Fruit fly (Drosophila melanogaster): Measurements from ENCODE around the gene CG3552.

The CG3552 gene

DNA sequence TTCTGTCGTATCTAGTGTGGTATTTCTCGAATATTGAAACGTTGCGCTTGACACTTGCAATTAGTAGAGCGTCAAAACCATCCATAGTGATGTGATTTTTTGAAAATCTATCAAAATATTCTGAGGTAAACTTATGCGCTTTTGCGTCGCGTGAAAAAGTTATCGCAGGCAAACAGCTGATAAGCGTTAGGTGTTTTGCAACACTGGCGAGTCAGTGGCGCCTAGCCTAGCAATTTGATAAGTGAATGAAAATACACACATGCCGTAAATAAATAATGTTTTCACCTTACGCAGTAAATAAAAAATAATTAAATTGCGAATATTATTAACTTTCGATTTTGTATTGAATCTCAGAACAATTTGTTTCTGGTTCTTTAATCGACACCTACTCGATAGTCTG is 20.8 kb upstream of the CG3552 start, which contains the start of gene CG42526 (continued):
- TF ChIP-seq CG10431 (GFP tag; optimal IDR thresholded peaks at IDR 0.05): no peak
- no peak for TF ChIP-seq lola (GFP tag; optimal IDR thresholded peaks at IDR 0.05)
- no peak for TF ChIP-seq Drgx (GFP tag; IDR thresholded peaks at IDR 0.05)
- peak; percentile 36 for TF ChIP-seq Chrac-16 (GFP tag; optimal IDR thresholded peaks at IDR 0.05)
- no peak for TF ChIP-seq zf30C (GFP tag; optimal IDR thresholded peaks at IDR 0.05)
- TF ChIP-seq CG16779 (GFP tag; IDR thresholded peaks at IDR 0.05): no peak
- TF ChIP-seq Antp (GFP tag; optimal IDR thresholded peaks at IDR 0.05): peak; percentile 50
- TF ChIP-seq CG31388 (GFP tag; optimal IDR thresholded peaks at IDR 0.05): no peak
- no peak for TF ChIP-seq tup (GFP tag; optimal IDR thresholded peaks at IDR 0.05)
- TF ChIP-seq CG4360 (GFP tag; IDR thresholded peaks at IDR 0.05): no peak
- no peak for TF ChIP-seq da (GFP tag; optimal IDR thresholded peaks at IDR 0.05)
- no peak for TF ChIP-seq Atf3 (GFP tag; optimal IDR thresholded peaks at IDR 0.05)
- no peak for TF ChIP-seq mirr (GFP tag; optimal IDR thresholded peaks at IDR 0.05)
- no peak for TF ChIP-seq Lhr (GFP tag; optimal IDR thresholded peaks at IDR 0.05)
- peak; percentile 43 for TF ChIP-seq Myb (GFP tag; optimal IDR thresholded peaks at IDR 0.05)
- TF ChIP-seq BtbVII (GFP tag; optimal IDR thresholded peaks at IDR 0.05): no peak
- peak; percentile 48 for TF ChIP-seq CG15269 (tag; optimal IDR thresholded peaks at IDR 0.05)
- no peak for TF ChIP-seq Dfd (GFP tag; optimal IDR thresholded peaks at IDR 0.05)
- peak; percentile 3 for TF ChIP-seq CG13424 (tag; optimal IDR thresholded peaks at IDR 0.05)
- peak; percentile 29 for TF ChIP-seq CG8290 (GFP tag; optimal IDR thresholded peaks at IDR 0.05)
- TF ChIP-seq CG8290 (tag; optimal IDR thresholded peaks at IDR 0.05): peak in 1 of 2 experiments; percentile 78
- TF ChIP-seq scrt (GFP tag; optimal IDR thresholded peaks at IDR 0.05): no peak
- peak; percentile 63 for TF ChIP-seq Hsf (GFP tag; optimal IDR thresholded peaks at IDR 0.05)
- no peak for TF ChIP-seq C15 (GFP tag; IDR thresholded peaks at IDR 0.05)
- no peak for TF ChIP-seq CG17912 (GFP tag; optimal IDR thresholded peaks at IDR 0.05)
- TF ChIP-seq HLH3B (GFP tag; IDR thresholded peaks at IDR 0.05): no peak
- peak; percentile 64 for TF ChIP-seq CG9437 (GFP tag; optimal IDR thresholded peaks at IDR 0.05)
- peak; percentile 39 for TF ChIP-seq CG10209 (GFP tag; optimal IDR thresholded peaks at IDR 0.05)
- TF ChIP-seq CG12744 (GFP tag; optimal IDR thresholded peaks at IDR 0.05): peak; percentile 36
- peak; percentile 66 for TF ChIP-seq H2.0 (GFP tag; IDR thresholded peaks at IDR 0.05)
- no peak for TF ChIP-seq dmrt11E (tag; optimal IDR thresholded peaks at IDR 0.05)
- no peak for TF ChIP-seq jigr1 (GFP tag; IDR thresholded peaks at IDR 0.05)
- peak; percentile 30 for TF ChIP-seq CG7786 (GFP tag; optimal IDR thresholded peaks at IDR 0.05)
- TF ChIP-seq ems (GFP tag; optimal IDR thresholded peaks at IDR 0.05): peak; percentile 26
- no peak for TF ChIP-seq h (optimal IDR thresholded peaks at IDR 0.05)
- TF ChIP-seq knrl (GFP tag; IDR thresholded peaks at IDR 0.05; ENCODE audit: partially characterized antibody): peak; percentile 7; the same call in 1 of the 3 replicates
- TF ChIP-seq CG30020 (tag; optimal IDR thresholded peaks at IDR 0.05): no peak
- peak; percentile 7 for TF ChIP-seq tin (GFP tag; optimal IDR thresholded peaks at IDR 0.05)
- TF ChIP-seq CG14965 (GFP tag; optimal IDR thresholded peaks at IDR 0.05; ENCODE audit: borderline replicate concordance): no peak
- TF ChIP-seq bbx (GFP tag; IDR thresholded peaks at IDR 0.05; ENCODE audit: partially characterized antibody): peak; percentile 53; the same call in 1 of the 2 replicates
- TF ChIP-seq PHDP (tag; optimal IDR thresholded peaks at IDR 0.05): peak; percentile 36
- no peak for TF ChIP-seq CG8359 (GFP tag; optimal IDR thresholded peaks at IDR 0.05; ENCODE audit: borderline replicate concordance)
- TF ChIP-seq CG18476 (GFP tag; optimal IDR thresholded peaks at IDR 0.05): no peak
- TF ChIP-seq CG6175 (GFP tag; IDR thresholded peaks at IDR 0.05): no peak
- peak; percentile 6 to 58 for TF ChIP-seq Pdp1 (GFP tag; optimal IDR thresholded peaks at IDR 0.05)
- no peak for TF ChIP-seq CG5953 (GFP tag; IDR thresholded peaks at IDR 0.05)
- TF ChIP-seq ase (GFP tag; IDR thresholded peaks at IDR 0.05): no peak
- no peak for TF ChIP-seq psq (GFP tag; optimal IDR thresholded peaks at IDR 0.05)
- TF ChIP-seq CG18262 (tag; optimal IDR thresholded peaks at IDR 0.05): no peak
- TF ChIP-seq Hmx (GFP tag; optimal IDR thresholded peaks at IDR 0.05): peak; percentile 35
- no peak for TF ChIP-seq org-1 (GFP tag; optimal IDR thresholded peaks at IDR 0.05)
- peak in 1 of 2 experiments; percentile 58 for TF ChIP-seq dpn (GFP tag; optimal IDR thresholded peaks at IDR 0.05)

Measured in whole organism, embryonic.